Fruit fly (Drosophila melanogaster): ENCODE results near the gene Ilp8.
A peak's percentile ranks its signal among the peaks of the same experiment; 100 is the strongest.

Gene Ilp8

DNA sequence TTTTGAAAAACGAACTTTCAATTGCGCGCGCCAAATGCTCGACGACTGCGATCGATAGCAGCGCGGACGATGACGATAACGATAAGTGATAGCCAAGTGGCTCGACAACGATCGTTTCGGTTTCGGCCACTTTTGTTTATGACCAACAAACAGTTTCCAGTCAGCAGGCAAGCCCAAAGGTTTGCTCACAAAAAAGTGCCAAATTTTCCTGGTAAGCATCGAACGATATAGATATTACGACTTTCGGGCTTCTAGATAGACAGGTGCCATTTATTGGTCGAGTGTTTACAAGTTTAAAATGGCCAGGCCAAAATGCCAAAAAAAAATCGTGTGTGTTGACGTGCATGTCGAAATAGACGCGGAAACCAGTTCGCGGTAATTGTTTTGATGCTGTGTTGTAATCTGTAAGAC lies 23.6 kb upstream of the Ilp8 start, which contains the start of gene CG7724 (continued):
- no peak for TF ChIP-seq lilli (GFP tag; optimal IDR thresholded peaks at IDR 0.05)
- TF ChIP-seq dysf (GFP tag; IDR thresholded peaks at IDR 0.05), result no peak
- no peak for TF ChIP-seq Mad (GFP tag; optimal IDR thresholded peaks at IDR 0.05)
- peak; percentile 38; the same call in 1 of the 2 replicates for TF ChIP-seq Atf6 (GFP tag; IDR thresholded peaks at IDR 0.05)
- no peak for TF ChIP-seq Max (GFP tag; optimal IDR thresholded peaks at IDR 0.05)
- no peak for TF ChIP-seq bigmax (GFP tag; optimal IDR thresholded peaks at IDR 0.05)
- TF ChIP-seq CG15073 (GFP tag; optimal IDR thresholded peaks at IDR 0.05), result no peak
- no peak for TF ChIP-seq Spps (tag; optimal IDR thresholded peaks at IDR 0.05)
- no peak for TF ChIP-seq CkIIα-i1 (GFP tag; IDR thresholded peaks at IDR 0.05)
- no peak for TF ChIP-seq Dek (tag; optimal IDR thresholded peaks at IDR 0.05)
- TF ChIP-seq BtbVII (GFP tag; optimal IDR thresholded peaks at IDR 0.05), result no peak
- TF ChIP-seq wek (GFP tag; optimal IDR thresholded peaks at IDR 0.05), result no peak
- TF ChIP-seq inv (GFP tag; IDR thresholded peaks at IDR 0.05; ENCODE audit: partially characterized antibody), result peak; percentile 43
- no peak for TF ChIP-seq psq (GFP tag; optimal IDR thresholded peaks at IDR 0.05)
- no peak for TF ChIP-seq CG31441 (GFP tag; IDR thresholded peaks at IDR 0.05)
- TF ChIP-seq pzg (GFP tag; optimal IDR thresholded peaks at IDR 0.05), result peak; percentile 31
- no peak for TF ChIP-seq Kr (GFP tag; optimal IDR thresholded peaks at IDR 0.05)
- TF ChIP-seq tll (GFP tag; optimal IDR thresholded peaks at IDR 0.05), result no peak
- no peak for TF ChIP-seq usp (GFP tag; optimal IDR thresholded peaks at IDR 0.05)
- no peak for TF ChIP-seq ATbp (GFP tag; optimal IDR thresholded peaks at IDR 0.05)
- TF ChIP-seq repo (GFP tag; optimal IDR thresholded peaks at IDR 0.05), result peak; percentile 10
- TF ChIP-seq jing (GFP tag; optimal IDR thresholded peaks at IDR 0.05), result no peak
- no peak for TF ChIP-seq CG2875 (GFP tag; optimal IDR thresholded peaks at IDR 0.05)
- TF ChIP-seq CG8924 (tag; optimal IDR thresholded peaks at IDR 0.05), result no peak
- peak; percentile 90 for TF ChIP-seq zen2 (GFP tag; IDR thresholded peaks at IDR 0.05; ENCODE audit: partially characterized antibody)
- no peak for TF ChIP-seq YL-1 (GFP tag; optimal IDR thresholded peaks at IDR 0.05)
- no peak for TF ChIP-seq CG16779 (GFP tag; IDR thresholded peaks at IDR 0.05)
- TF ChIP-seq Oli (tag; optimal IDR thresholded peaks at IDR 0.05), result no peak
- TF ChIP-seq Sry-δ (GFP tag; optimal IDR thresholded peaks at IDR 0.05), result peak; percentile 46
- no peak for TF ChIP-seq pum (GFP tag; optimal IDR thresholded peaks at IDR 0.05)
- no peak for TF ChIP-seq CG8281 (tag; optimal IDR thresholded peaks at IDR 0.05)
- peak; percentile 74 for TF ChIP-seq Doc3 (GFP tag; IDR thresholded peaks at IDR 0.05; ENCODE audit: partially characterized antibody)
- TF ChIP-seq ranshi (GFP tag; IDR thresholded peaks at IDR 0.05), result no peak
- no peak for TF ChIP-seq klu (GFP tag; IDR thresholded peaks at IDR 0.05)
- no peak for TF ChIP-seq dan (GFP tag; IDR thresholded peaks at IDR 0.05)
- TF ChIP-seq Xbp1 (GFP tag; optimal IDR thresholded peaks at IDR 0.05), result no peak
- TF ChIP-seq Sry-β (GFP tag; optimal IDR thresholded peaks at IDR 0.05), result no peak
- TF ChIP-seq Hmr (GFP tag; optimal IDR thresholded peaks at IDR 0.05), result no peak

DNA sequence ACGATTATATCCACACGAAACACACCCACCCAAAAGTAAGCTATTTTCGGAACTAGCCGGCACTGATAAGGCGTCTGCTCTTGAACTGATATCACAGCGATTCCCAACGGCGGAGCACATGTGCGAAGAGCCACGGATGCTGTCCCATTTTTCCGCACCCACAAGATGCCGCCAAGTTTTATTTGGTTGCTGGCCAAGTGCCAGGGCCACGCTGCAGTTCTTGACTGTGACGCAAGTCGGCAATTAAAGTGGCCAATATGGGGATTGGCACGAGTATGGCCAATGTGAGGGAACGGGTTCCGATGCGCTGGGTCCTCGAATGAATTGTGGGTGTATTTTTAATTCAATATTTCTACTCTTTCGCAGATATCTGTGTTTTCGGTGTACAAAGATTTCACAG lies 22.1 kb upstream of the Ilp8 start:
- TF ChIP-seq Dref (GFP tag; IDR thresholded peaks at IDR 0.05), result 0 out of 2 replicates have a peak, but pooled peaks have one; percentile 24
- TF ChIP-seq Dip2 (GFP tag; IDR thresholded peaks at IDR 0.05), result no peak
- 0 out of 3 replicates have a peak, but pooled peaks have one; percentile 16 for TF ChIP-seq so (GFP tag; IDR thresholded peaks at IDR 0.05)
- no peak for TF ChIP-seq tio (GFP tag; optimal IDR thresholded peaks at IDR 0.05)
- TF ChIP-seq chinmo (GFP tag; IDR thresholded peaks at IDR 0.05; ENCODE audit: partially characterized antibody), result 0 out of 4 replicates have a peak, but pooled peaks have one; percentile 23
- no peak for TF ChIP-seq CG4820 (GFP tag; optimal IDR thresholded peaks at IDR 0.05)
- no peak for TF ChIP-seq vfl (GFP tag; optimal IDR thresholded peaks at IDR 0.05)
- no peak for TF ChIP-seq CG34422 (GFP tag; IDR thresholded peaks at IDR 0.05)
- TF ChIP-seq CG12769 (tag; optimal IDR thresholded peaks at IDR 0.05), result peak; percentile 67
- TF ChIP-seq sens (GFP tag), result peak; percentile 12
- TF ChIP-seq CG11560 (tag; IDR thresholded peaks at IDR 0.05), result no peak
